Worm (Caenorhabditis elegans) whole organism, L1 larva: ENCODE measurements around the gene F16G10.6.

Experiments used
- C04F5.9 ChIP-seq: sonication (generic microtip); optimal IDR thresholded peaks from 2 replicates; lab custom pipeline; 2016; ENCODE audit warnings: missing genetic modification characterization, missing compliant biosample characterization
- C34B4.2 ChIP-seq: sonication (generic microtip); optimal IDR thresholded peaks from 2 replicates; lab custom pipeline; 2017; ENCODE audit warnings: mild to moderate bottlenecking, missing genetic modification characterization, missing compliant biosample characterization
- F16B12.6 ChIP-seq: fragments of 150-350 bp; optimal IDR thresholded peaks from 2 replicates; lab custom pipeline; 2014; ENCODE audit warnings: missing biosample characterization, missing genetic modification characterization
- ceh-63 ChIP-seq: fragments of 200-800 bp; sonication (Bioruptor generic); optimal IDR thresholded peaks from 2 replicates; lab custom pipeline; 2018; ENCODE audit warnings: mild to moderate bottlenecking, missing genetic modification characterization, missing compliant biosample characterization
- ceh-82 ChIP-seq, 3 experiments: fragments of 150-350 bp in 1 of 3; sonication (generic microtip) in 2 of 3; optimal IDR thresholded peaks; 2 replicates each; lab custom pipeline; 2014 to 2017; ENCODE audit warnings: missing biosample characterization in 3 of 3, missing genetic modification characterization in 3 of 3
- dpl-1 ChIP-seq, 3 experiments: fragments of 150-350 bp in 2 of 3; sonication (generic microtip) in 1 of 3; optimal IDR thresholded peaks; 2 replicates each; lab custom pipeline; 2014 to 2017; ENCODE audit warnings: missing biosample characterization in 3 of 3, missing genetic modification characterization in 3 of 3, missing genetic modification reagents in 3 of 3
- efl-1 ChIP-seq, 4 experiments: fragments of 150-350 bp; optimal IDR thresholded peaks in 3 of 4; peaks in 1 of 4; 1 replicate in 1 of 4; 2 replicates in 3 of 4; lab custom pipeline; 2014; ENCODE audit warnings: missing biosample characterization in 2 of 4, missing genetic modification characterization in 2 of 4, missing genetic modification reagents in 2 of 4
- elt-2 ChIP-seq: sonication (generic microtip); optimal IDR thresholded peaks from 2 replicates; lab custom pipeline; 2016; ENCODE audit warnings: missing genetic modification characterization, mild to moderate bottlenecking, inconsistent platforms, missing compliant biosample characterization, missing genetic modification reagents
- fkh-8 ChIP-seq: sonication (generic microtip); optimal IDR thresholded peaks from 2 replicates; lab custom pipeline; 2016; ENCODE audit warnings: mild to moderate bottlenecking, missing genetic modification characterization, missing compliant biosample characterization
- fos-1 ChIP-seq: fragments of 150-350 bp; optimal IDR thresholded peaks from 2 replicates; lab custom pipeline; 2014; ENCODE audit warnings: missing biosample characterization, missing genetic modification characterization
- isw-1 ChIP-seq: fragments of 200-800 bp; sonication (Bioruptor generic); IDR thresholded peaks from 2 replicates; pipeline ENCODE4 v1.3.6; 2022; ENCODE audit warnings: missing genetic modification characterization, missing compliant biosample characterization
- lin-35 ChIP-seq, 2 experiments: fragments of 150-350 bp; optimal IDR thresholded peaks; 2 replicates each; lab custom pipeline; 2014; ENCODE audit warnings: missing biosample characterization in 2 of 2, missing genetic modification characterization in 2 of 2, missing genetic modification reagents in 2 of 2
- lin-39 ChIP-seq: fragments of 150-350 bp; optimal IDR thresholded peaks from 2 replicates; lab custom pipeline; 2014; ENCODE audit warnings: missing biosample characterization, missing genetic modification reagents, missing genetic modification characterization
- lsy-2 ChIP-seq, 2 experiments: fragments of 150-350 bp; optimal IDR thresholded peaks; 2 replicates each; lab custom pipeline; 2014; ENCODE audit warnings: missing biosample characterization in 2 of 2, missing genetic modification characterization in 2 of 2
- mdl-1 ChIP-seq, 2 experiments: fragments of 150-350 bp; optimal IDR thresholded peaks; 2 replicates each; lab custom pipeline; 2014 to 2017; ENCODE audit warnings: missing biosample characterization in 2 of 2, missing genetic modification characterization in 2 of 2, inconsistent platforms in 1 of 2
- nhr-11 ChIP-seq: fragments of 150-350 bp; optimal IDR thresholded peaks from 2 replicates; lab custom pipeline; 2014; ENCODE audit warnings: missing biosample characterization, missing genetic modification characterization
- nhr-12 ChIP-seq: sonication (generic microtip); optimal IDR thresholded peaks from 2 replicates; lab custom pipeline; 2017; ENCODE audit warnings: missing biosample characterization, missing genetic modification characterization
- nhr-237 ChIP-seq: fragments of 150-350 bp; optimal IDR thresholded peaks from 2 replicates; lab custom pipeline; 2014; ENCODE audit warnings: missing biosample characterization, missing genetic modification characterization
- nhr-28 ChIP-seq: fragments of 150-350 bp; optimal IDR thresholded peaks from 2 replicates; lab custom pipeline; 2014; ENCODE audit warnings: missing biosample characterization, missing genetic modification characterization
- nhr-47 ChIP-seq: sonication (generic microtip); optimal IDR thresholded peaks from 2 replicates; lab custom pipeline; 2016; ENCODE audit warnings: mild to moderate bottlenecking, missing genetic modification characterization, moderate library complexity, missing compliant biosample characterization
- nhr-71 ChIP-seq: sonication (generic microtip); optimal IDR thresholded peaks from 2 replicates; lab custom pipeline; 2016; ENCODE audit warnings: mild to moderate bottlenecking, missing genetic modification characterization, moderate library complexity, missing compliant biosample characterization
- nhr-76 ChIP-seq: sonication (generic microtip); optimal IDR thresholded peaks from 2 replicates; lab custom pipeline; 2017; ENCODE audit warnings: missing biosample characterization, missing genetic modification characterization
- nhr-90 ChIP-seq: sonication (generic microtip); optimal IDR thresholded peaks from 2 replicates; lab custom pipeline; 2016; ENCODE audit warnings: mild to moderate bottlenecking, missing genetic modification characterization, missing compliant biosample characterization; ENCODE audit not compliant: poor library complexity
- pag-3 ChIP-seq: sonication (generic microtip); optimal IDR thresholded peaks from 2 replicates; lab custom pipeline; 2017; ENCODE audit warnings: missing genetic modification characterization, mild to moderate bottlenecking, missing compliant biosample characterization, antibody characterized with exemption, borderline replicate concordance; ENCODE audit not compliant: insufficient read depth
- rnt-1 ChIP-seq: sonication (generic microtip); optimal IDR thresholded peaks from 2 replicates; lab custom pipeline; 2016; ENCODE audit warnings: mild to moderate bottlenecking, missing genetic modification characterization, moderate library complexity, missing compliant biosample characterization
- snu-23 ChIP-seq: sonication (generic microtip); optimal IDR thresholded peaks from 2 replicates; lab custom pipeline; 2016; ENCODE audit warnings: missing genetic modification characterization, missing compliant biosample characterization
- unc-130 ChIP-seq: fragments of 150-350 bp; optimal IDR thresholded peaks from 2 replicates; lab custom pipeline; 2017; ENCODE audit warnings: missing biosample characterization, missing genetic modification characterization, inconsistent platforms
- vab-15 ChIP-seq: sonication (generic microtip); optimal IDR thresholded peaks from 2 replicates; lab custom pipeline; 2017; ENCODE audit warnings: missing genotype, mild to moderate bottlenecking, missing genetic modification characterization, missing compliant biosample characterization
- xbp-1 ChIP-seq: sonication (generic microtip); optimal IDR thresholded peaks from 2 replicates; lab custom pipeline; 2016; ENCODE audit warnings: missing genetic modification characterization, missing compliant biosample characterization
- zip-4 ChIP-seq: fragments of 200-800 bp; sonication (Bioruptor generic); optimal IDR thresholded peaks from 2 replicates; lab custom pipeline; 2018; ENCODE audit warnings: mild to moderate bottlenecking, missing genetic modification characterization, moderate library complexity, missing compliant biosample characterization
- ztf-11 ChIP-seq, 2 experiments: sonication (generic microtip); optimal IDR thresholded peaks; 2 replicates each; lab custom pipeline; 2016 to 2017; ENCODE audit warnings: missing genetic modification characterization in 2 of 2, missing biosample characterization in 1 of 2, missing compliant biosample characterization in 1 of 2

F16G10.6 gene

DNA sequence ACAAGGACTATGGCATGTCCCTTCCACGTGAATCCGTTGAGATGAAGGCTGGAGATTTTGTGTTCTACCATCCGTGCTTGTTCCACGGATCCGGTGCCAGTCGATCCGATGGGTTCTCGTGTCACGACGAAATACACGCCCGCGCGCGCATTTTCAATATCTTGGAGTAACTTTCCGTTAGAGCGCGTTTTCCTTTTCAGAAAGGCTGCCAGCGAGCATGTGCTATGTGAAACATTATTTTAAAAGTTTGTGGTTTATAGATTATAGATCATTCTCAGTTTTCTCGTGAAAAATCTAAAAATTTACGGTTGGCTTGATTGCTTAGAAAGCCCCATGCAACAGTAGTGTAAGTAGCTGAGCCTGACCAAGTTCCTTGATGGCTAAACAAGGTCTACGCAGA, 41.2 kb upstream of the F16G10.6 start, which contains the start of gene fbxc-20:
fbxc-20 (plus strand) TSS at position 301 of the 400 bp plus-strand sequence.
- TF ChIP-seq efl-1 (optimal IDR thresholded peaks at IDR 0.05; lab: Kevin White, UChicago) (no peak), efl-1 (GFP tag; optimal IDR thresholded peaks at IDR 0.05 in 1 of 2; lab: Kevin White, UChicago) (no peak), lin-39 (no peak), rnt-1 (tag; lab: Kevin White, UChicago) (no peak)

DNA sequence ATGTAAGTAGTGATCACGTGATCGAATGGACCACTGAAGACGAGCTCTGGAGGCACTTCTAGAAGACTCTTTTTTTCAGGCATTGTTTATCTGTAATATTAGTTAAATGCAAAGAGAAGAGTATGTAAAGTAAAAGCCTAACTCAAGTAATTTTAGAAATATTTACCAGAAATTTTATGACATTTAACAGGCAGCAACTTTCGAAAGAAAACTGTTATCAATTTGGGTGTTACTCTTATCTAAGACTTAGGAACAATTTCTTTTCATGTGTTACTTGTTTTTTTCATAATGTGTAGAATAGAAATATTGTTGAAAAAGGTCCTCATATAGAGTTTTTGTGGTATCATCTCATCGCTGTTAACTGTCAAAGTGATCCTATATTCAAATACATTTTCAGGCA, 40.2 kb upstream of the F16G10.6 start, which contains the start of the genes F42G2.5 and F42G2.7:
F42G2.5 (minus strand) TSS at position 101 of the 400 bp plus-strand sequence.
F42G2.7 (plus strand) TSS at position 270 of the 400 bp plus-strand sequence.
- TF ChIP-seq pag-3 (no peak), nhr-76 (no peak), snu-23 (GFP tag; lab: Kevin White, UChicago) (no peak), nhr-71 (no peak), ztf-11 (tag; optimal IDR thresholded peaks at IDR 0.05; lab: Kevin White, UChicago) (no peak), ceh-63 (GFP tag; lab: Kevin White, UChicago) (no peak), mdl-1 (tag; optimal IDR thresholded peaks at IDR 0.05; lab: Kevin White, UChicago) (no peak)

DNA sequence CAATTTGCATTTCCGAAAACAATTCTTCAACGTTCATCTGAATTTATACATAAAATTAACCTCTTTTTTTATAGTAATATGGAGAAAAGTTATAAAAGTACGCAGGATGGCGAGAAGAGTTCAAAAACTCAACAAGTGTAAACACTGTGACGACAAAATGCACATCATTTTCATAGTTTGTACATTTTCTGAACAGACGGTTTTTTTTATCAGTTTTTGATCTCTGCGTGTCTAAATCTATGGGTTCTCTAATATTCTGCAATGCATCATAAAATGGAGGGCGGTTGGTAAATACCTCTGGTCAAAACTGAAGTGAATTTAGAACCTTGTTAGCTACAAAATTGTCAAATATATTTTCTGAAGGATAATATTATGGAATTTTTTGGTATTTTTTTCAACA, 37.8 kb upstream of the F16G10.6 start, which contains the start of gene fbxa-4:
fbxa-4 (minus strand) TSS at position 93 of the 400 bp plus-strand sequence.
- TF ChIP-seq C04F5.9 (tag; lab: Kevin White, UChicago) (no peak), nhr-90 (peak; percentile 11), F16B12.6 (tag; lab: Kevin White, UChicago) (peak; percentile 44), mdl-1 (tag; optimal IDR thresholded peaks at IDR 0.05; lab: Kevin White, UChicago) (no peak), nhr-28 (tag; lab: Kevin White, UChicago) (no peak), nhr-237 (no peak), lsy-2 (tag; optimal IDR thresholded peaks at IDR 0.05; lab: Kevin White, UChicago) (peak in 1 of 2 experiments; percentile 15), efl-1 (optimal IDR thresholded peaks at IDR 0.05; lab: Kevin White, UChicago) (peak in 1 of 2 experiments; percentile 27), efl-1 (GFP tag; optimal IDR thresholded peaks at IDR 0.05 in 1 of 2; lab: Kevin White, UChicago) (peak in 1 of 2 experiments; percentile 35), dpl-1 (GFP tag; optimal IDR thresholded peaks at IDR 0.05; lab: Kevin White, UChicago) (peak in 1 of 3 experiments; percentile 4), fkh-8 (tag; lab: Kevin White, UChicago) (no peak), ceh-82 (tag; optimal IDR thresholded peaks at IDR 0.05; lab: Kevin White, UChicago) (no peak), elt-2 (tag; lab: Kevin White, UChicago) (peak; percentile 65), lin-35 (GFP tag; optimal IDR thresholded peaks at IDR 0.05; lab: Kevin White, UChicago) (peak in 1 of 2 experiments; percentile 51), nhr-71 (no peak), nhr-11 (no peak)

DNA sequence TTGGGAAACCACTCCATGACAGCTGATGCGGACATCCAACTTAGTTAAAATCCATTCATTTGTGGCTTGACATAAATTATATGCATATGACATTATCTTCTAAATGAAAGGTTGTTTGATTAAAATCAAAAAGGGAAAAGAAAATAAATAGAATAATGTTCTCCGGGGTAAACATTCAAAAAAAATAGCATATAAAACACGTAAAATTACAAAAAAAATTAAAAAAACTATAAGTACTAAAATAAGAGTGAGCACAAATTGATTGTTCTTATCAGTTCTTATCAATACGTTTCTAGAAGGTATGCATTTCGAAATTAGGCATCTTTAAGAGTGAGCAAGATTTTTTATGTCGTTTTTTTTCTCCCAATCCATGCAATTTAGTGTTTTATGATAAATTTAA, 35.0 kb upstream of the F16G10.6 start, which contains the start of gene fbxa-182:
fbxa-182 (minus strand) TSS at position 101 of the 400 bp plus-strand sequence.
- no peak for TF ChIP-seq lsy-2 (tag; optimal IDR thresholded peaks at IDR 0.05; lab: Kevin White, UChicago)
- peak; percentile 10 for TF ChIP-seq elt-2 (tag; lab: Kevin White, UChicago)
- no peak for TF ChIP-seq ztf-11 (tag; optimal IDR thresholded peaks at IDR 0.05; lab: Kevin White, UChicago)

DNA sequence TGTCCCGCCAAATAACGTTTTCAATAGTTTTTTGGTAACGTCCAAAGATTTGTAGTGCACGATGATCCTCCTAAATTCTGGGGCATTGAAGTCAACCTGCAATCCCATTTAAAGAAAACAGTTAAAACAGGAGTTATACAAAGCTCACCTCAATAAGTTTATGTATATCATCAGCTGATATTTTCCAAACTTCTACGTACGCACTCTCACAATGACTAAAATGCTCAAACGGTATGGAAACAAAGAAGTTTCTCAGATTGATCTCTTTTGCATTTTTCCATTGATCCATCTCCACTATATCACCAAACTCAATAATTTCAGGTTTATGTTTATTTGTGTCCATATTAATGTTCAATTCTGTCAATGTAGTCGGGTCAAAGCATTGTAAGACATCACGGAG, 33.9 kb upstream of the F16G10.6 start:
- TF ChIP-seq xbp-1 = no peak
- TF ChIP-seq zip-4 (GFP tag; lab: Kevin White, UChicago) = no peak
- TF ChIP-seq efl-1 (optimal IDR thresholded peaks at IDR 0.05; lab: Kevin White, UChicago) = no peak
- peak in 1 of 2 experiments; percentile 55 for TF ChIP-seq efl-1 (GFP tag; optimal IDR thresholded peaks at IDR 0.05 in 1 of 2; lab: Kevin White, UChicago)

DNA sequence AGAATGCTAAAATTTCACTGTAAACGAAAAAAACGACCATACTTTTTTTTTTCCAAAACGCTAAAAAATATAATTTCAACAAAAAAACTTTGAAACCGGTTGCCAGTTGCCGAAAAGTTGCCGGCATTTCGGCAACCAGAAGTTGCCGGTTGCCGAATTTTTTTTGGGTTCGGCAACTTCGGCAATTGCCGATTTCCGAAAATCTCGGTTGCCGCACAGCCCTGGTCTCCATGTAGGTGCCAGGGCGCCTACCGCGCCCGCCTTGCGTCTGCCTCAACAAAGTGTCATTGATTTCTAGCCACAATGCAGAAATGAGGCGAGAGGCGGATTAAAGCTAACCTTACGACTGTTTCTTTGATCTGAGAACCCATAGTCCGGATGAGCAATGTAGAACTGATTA, 33.4 kb upstream of the F16G10.6 start:
- no peak for TF ChIP-seq isw-1 (GFP tag; lab: Robert Waterston, UW)

DNA sequence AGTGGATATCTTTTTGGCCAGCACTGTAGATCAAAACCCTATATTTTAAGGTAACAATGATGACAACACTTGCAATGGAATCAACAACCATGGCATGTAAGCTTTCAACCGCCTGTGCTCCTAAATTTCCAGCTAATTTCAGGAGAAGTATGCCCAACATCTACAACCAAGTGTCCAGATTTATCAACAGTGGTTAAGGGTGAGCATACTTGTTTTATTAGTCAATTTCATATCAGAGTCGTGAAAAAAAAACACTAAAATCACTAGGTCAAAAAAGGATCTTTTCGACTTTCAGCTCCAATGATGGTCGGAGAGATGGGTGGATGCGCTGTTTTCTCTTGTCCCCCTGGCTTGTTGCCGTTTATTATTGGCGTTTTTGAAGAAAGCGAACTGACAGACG, 26.3 kb upstream of the F16G10.6 start, which contains the start of gene F16G10.1:
F16G10.1 (plus strand) TSS at position 301 of the 400 bp plus-strand sequence.
- TF ChIP-seq nhr-47 (tag; lab: Kevin White, UChicago) = no peak
- TF ChIP-seq nhr-12 (tag; lab: Kevin White, UChicago) = no peak
- no peak for TF ChIP-seq fos-1 (tag; lab: Kevin White, UChicago)
- no peak for TF ChIP-seq vab-15 (tag; lab: Kevin White, UChicago)
- TF ChIP-seq C34B4.2 (tag; lab: Kevin White, UChicago) = no peak
- no peak for TF ChIP-seq unc-130 (tag; lab: Kevin White, UChicago)
- TF ChIP-seq F16B12.6 (tag; lab: Kevin White, UChicago) = no peak
- no peak for TF ChIP-seq nhr-11
- no peak for TF ChIP-seq lin-39
- TF ChIP-seq, all 84 proteins: peak for 0
